Worm (Caenorhabditis elegans): ENCODE measurements around the gene rpl-5.

- TF ChIP-seq sdc-2 (tag; optimal IDR thresholded peaks at IDR 0.05) (no peak), pha-4 (tag; optimal IDR thresholded peaks at IDR 0.05) (no peak), ceh-30 (tag; optimal IDR thresholded peaks at IDR 0.05) (no peak)
Observed at ce11 chrII:8585036-8585627, 15.4 kb downstream of the rpl-5 start, which contains the start of gene F54C9.11.

Measured in whole organism, late embryonic.